Worm (Caenorhabditis elegans) whole organism, L1 larva: ENCODE data around the gene F56C9.8.
A peak's percentile ranks its signal among the peaks of the same experiment; 100 is the strongest.

Experiments
- C04F5.9 ChIP-seq: sonication (generic microtip); optimal IDR thresholded peaks from 2 replicates; lab custom pipeline; 2016; ENCODE audit warnings: missing genetic modification characterization, missing compliant biosample characterization
- C16A3.4 ChIP-seq: fragments of 150-350 bp; optimal IDR thresholded peaks from 2 replicates; lab custom pipeline; 2014; ENCODE audit warnings: missing biosample characterization, missing genetic modification characterization
- C34B4.2 ChIP-seq: sonication (generic microtip); optimal IDR thresholded peaks from 2 replicates; lab custom pipeline; 2017; ENCODE audit warnings: mild to moderate bottlenecking, missing genetic modification characterization, missing compliant biosample characterization
- Y116A8C.19 ChIP-seq: sonication (generic microtip); optimal IDR thresholded peaks from 2 replicates; lab custom pipeline; 2016; ENCODE audit warnings: missing compliant biosample characterization, missing genetic modification characterization, borderline replicate concordance
- blmp-1 ChIP-seq: fragments of 150-350 bp; optimal IDR thresholded peaks from 2 replicates; lab custom pipeline; 2014; ENCODE audit warnings: missing biosample characterization, missing genetic modification characterization
- ceh-82 ChIP-seq, 3 experiments: fragments of 150-350 bp in 1 of 3; sonication (generic microtip) in 2 of 3; optimal IDR thresholded peaks; 2 replicates each; lab custom pipeline; 2014 to 2017; ENCODE audit warnings: missing biosample characterization in 3 of 3, missing genetic modification characterization in 3 of 3
- ceh-90 ChIP-seq: sonication (generic microtip); optimal IDR thresholded peaks from 2 replicates; lab custom pipeline; 2016; ENCODE audit warnings: missing genetic modification characterization, missing compliant biosample characterization
- ces-1 ChIP-seq: fragments of 150-350 bp; optimal IDR thresholded peaks from 2 replicates; lab custom pipeline; 2014; ENCODE audit warnings: missing biosample characterization, missing genetic modification reagents, missing genetic modification characterization
- dsc-1 ChIP-seq: sonication (generic microtip); optimal IDR thresholded peaks from 2 replicates; lab custom pipeline; 2016; ENCODE audit warnings: mild to moderate bottlenecking, missing genetic modification characterization, missing compliant biosample characterization
- efl-1 ChIP-seq, 4 experiments: fragments of 150-350 bp; optimal IDR thresholded peaks in 3 of 4; peaks in 1 of 4; 1 replicate in 1 of 4; 2 replicates in 3 of 4; lab custom pipeline; 2014; ENCODE audit warnings: missing biosample characterization in 2 of 4, missing genetic modification characterization in 2 of 4, missing genetic modification reagents in 2 of 4
- egl-27 ChIP-seq, 2 experiments: fragments of 150-350 bp in 1 of 2; sonication (generic microtip); optimal IDR thresholded peaks; 3 replicates each; lab custom pipeline; 2017 to 2018; ENCODE audit warnings: missing biosample characterization in 2 of 2, missing genetic modification characterization in 2 of 2, missing genetic modification reagents in 2 of 2
- elt-2 ChIP-seq: sonication (generic microtip); optimal IDR thresholded peaks from 2 replicates; lab custom pipeline; 2016; ENCODE audit warnings: missing genetic modification characterization, mild to moderate bottlenecking, inconsistent platforms, missing compliant biosample characterization, missing genetic modification reagents
- elt-3 ChIP-seq, 6 experiments: fragments of 150-350 bp in 1 of 6; sonication (generic microtip); optimal IDR thresholded peaks; 2 replicates each; lab custom pipeline; 2017 to 2018; ENCODE audit warnings: missing biosample characterization in 6 of 6, missing genetic modification characterization in 6 of 6, inconsistent platforms in 1 of 6
- fos-1 ChIP-seq: fragments of 150-350 bp; optimal IDR thresholded peaks from 2 replicates; lab custom pipeline; 2014; ENCODE audit warnings: missing biosample characterization, missing genetic modification characterization
- grh-1 ChIP-seq: fragments of 200-800 bp; sonication (Bioruptor generic); IDR thresholded peaks from 2 replicates; pipeline ENCODE4 v1.3.6; 2022; ENCODE audit warnings: missing genetic modification reagents, missing genetic modification characterization, missing compliant biosample characterization
- hpl-2 ChIP-seq: fragments of 150-350 bp; optimal IDR thresholded peaks from 2 replicates; lab custom pipeline; 2014; ENCODE audit warnings: missing biosample characterization, missing genetic modification reagents, missing genetic modification characterization
- jun-1 ChIP-seq: fragments of 150-350 bp; optimal IDR thresholded peaks from 2 replicates; lab custom pipeline; 2014; ENCODE audit warnings: missing biosample characterization, missing genetic modification reagents, missing genetic modification characterization
- lin-13 ChIP-seq: fragments of 150-350 bp; optimal IDR thresholded peaks from 2 replicates; lab custom pipeline; 2014; ENCODE audit warnings: missing biosample characterization, missing genetic modification reagents, missing genetic modification characterization
- lin-14 ChIP-seq: fragments of 200-800 bp; sonication (Bioruptor generic); optimal IDR thresholded peaks from 2 replicates; lab custom pipeline; 2018; ENCODE audit warnings: mild to moderate bottlenecking, missing genetic modification characterization, moderate library complexity, missing compliant biosample characterization
- lin-15B ChIP-seq: fragments of 150-350 bp; sonication (generic microtip); optimal IDR thresholded peaks from 3 replicates; lab custom pipeline; 2014; ENCODE audit warnings: missing biosample characterization, missing genetic modification characterization
- lin-39 ChIP-seq: fragments of 150-350 bp; optimal IDR thresholded peaks from 2 replicates; lab custom pipeline; 2014; ENCODE audit warnings: missing biosample characterization, missing genetic modification reagents, missing genetic modification characterization
- lir-3 ChIP-seq: sonication (generic microtip); optimal IDR thresholded peaks from 2 replicates; lab custom pipeline; 2016; ENCODE audit warnings: mild to moderate bottlenecking, missing genetic modification characterization, moderate library complexity, missing compliant biosample characterization; ENCODE audit not compliant: poor library complexity
- mdl-1 ChIP-seq, 2 experiments: fragments of 150-350 bp; optimal IDR thresholded peaks; 2 replicates each; lab custom pipeline; 2014 to 2017; ENCODE audit warnings: missing biosample characterization in 2 of 2, missing genetic modification characterization in 2 of 2, inconsistent platforms in 1 of 2
- mep-1 ChIP-seq: fragments of 150-350 bp; optimal IDR thresholded peaks from 2 replicates; lab custom pipeline; 2014; ENCODE audit warnings: missing biosample characterization, missing genetic modification characterization
- nhr-12 ChIP-seq: sonication (generic microtip); optimal IDR thresholded peaks from 2 replicates; lab custom pipeline; 2017; ENCODE audit warnings: missing biosample characterization, missing genetic modification characterization
- nhr-19 ChIP-seq: fragments of 200-800 bp; sonication (Bioruptor generic); conservative IDR thresholded peaks from 2 replicates; pipeline ENCODE4 v1.3.6; 2022; ENCODE audit warnings: missing genetic modification characterization, missing compliant biosample characterization
- nhr-237 ChIP-seq: fragments of 150-350 bp; optimal IDR thresholded peaks from 2 replicates; lab custom pipeline; 2014; ENCODE audit warnings: missing biosample characterization, missing genetic modification characterization
- nhr-47 ChIP-seq: sonication (generic microtip); optimal IDR thresholded peaks from 2 replicates; lab custom pipeline; 2016; ENCODE audit warnings: mild to moderate bottlenecking, missing genetic modification characterization, moderate library complexity, missing compliant biosample characterization
- nhr-71 ChIP-seq: sonication (generic microtip); optimal IDR thresholded peaks from 2 replicates; lab custom pipeline; 2016; ENCODE audit warnings: mild to moderate bottlenecking, missing genetic modification characterization, moderate library complexity, missing compliant biosample characterization
- nhr-76 ChIP-seq: sonication (generic microtip); optimal IDR thresholded peaks from 2 replicates; lab custom pipeline; 2017; ENCODE audit warnings: missing biosample characterization, missing genetic modification characterization
- nhr-85 ChIP-seq: sonication (generic microtip); peaks from one replicate; lab custom pipeline; 2016; ENCODE audit warnings: missing genetic modification characterization, inconsistent platforms, missing compliant biosample characterization
- nhr-90 ChIP-seq: sonication (generic microtip); optimal IDR thresholded peaks from 2 replicates; lab custom pipeline; 2016; ENCODE audit warnings: mild to moderate bottlenecking, missing genetic modification characterization, missing compliant biosample characterization; ENCODE audit not compliant: poor library complexity
- pqm-1 ChIP-seq: sonication (generic microtip); optimal IDR thresholded peaks from 3 replicates; lab custom pipeline; 2017; ENCODE audit warnings: missing biosample characterization, missing genetic modification characterization
- rnt-1 ChIP-seq: sonication (generic microtip); optimal IDR thresholded peaks from 2 replicates; lab custom pipeline; 2016; ENCODE audit warnings: mild to moderate bottlenecking, missing genetic modification characterization, moderate library complexity, missing compliant biosample characterization
- skn-1 ChIP-seq: fragments of 150-350 bp; optimal IDR thresholded peaks from 2 replicates; lab custom pipeline; 2014; ENCODE audit warnings: missing biosample characterization, missing genetic modification characterization
- snu-23 ChIP-seq: sonication (generic microtip); optimal IDR thresholded peaks from 2 replicates; lab custom pipeline; 2016; ENCODE audit warnings: missing genetic modification characterization, missing compliant biosample characterization
- tbx-2 ChIP-seq: sonication (generic microtip); optimal IDR thresholded peaks from 2 replicates; lab custom pipeline; 2016; ENCODE audit warnings: missing genetic modification characterization, missing compliant biosample characterization
- tlp-1 ChIP-seq: fragments of 150-350 bp; optimal IDR thresholded peaks from 2 replicates; lab custom pipeline; 2014; ENCODE audit warnings: missing biosample characterization, missing genetic modification characterization
- unc-86 ChIP-seq: sonication (generic microtip); optimal IDR thresholded peaks from 2 replicates; lab custom pipeline; 2016; ENCODE audit warnings: missing genetic modification characterization, missing compliant biosample characterization
- unc-98 ChIP-seq: fragments of 200-800 bp; sonication (Bioruptor generic); IDR thresholded peaks from 2 replicates; pipeline ENCODE4 v1.3.6; 2022; ENCODE audit warnings: missing genetic modification characterization, missing compliant biosample characterization
- vab-15 ChIP-seq: sonication (generic microtip); optimal IDR thresholded peaks from 2 replicates; lab custom pipeline; 2017; ENCODE audit warnings: missing genotype, mild to moderate bottlenecking, missing genetic modification characterization, missing compliant biosample characterization
- zip-4 ChIP-seq: fragments of 200-800 bp; sonication (Bioruptor generic); optimal IDR thresholded peaks from 2 replicates; lab custom pipeline; 2018; ENCODE audit warnings: mild to moderate bottlenecking, missing genetic modification characterization, moderate library complexity, missing compliant biosample characterization
- ztf-11 ChIP-seq, 2 experiments: sonication (generic microtip); optimal IDR thresholded peaks; 2 replicates each; lab custom pipeline; 2016 to 2017; ENCODE audit warnings: missing genetic modification characterization in 2 of 2, missing biosample characterization in 1 of 2, missing compliant biosample characterization in 1 of 2
- ztf-4 ChIP-seq: fragments of 150-350 bp; optimal IDR thresholded peaks from 2 replicates; lab custom pipeline; 2014; ENCODE audit warnings: missing biosample characterization, missing genetic modification characterization

F56C9.8 gene

DNA sequence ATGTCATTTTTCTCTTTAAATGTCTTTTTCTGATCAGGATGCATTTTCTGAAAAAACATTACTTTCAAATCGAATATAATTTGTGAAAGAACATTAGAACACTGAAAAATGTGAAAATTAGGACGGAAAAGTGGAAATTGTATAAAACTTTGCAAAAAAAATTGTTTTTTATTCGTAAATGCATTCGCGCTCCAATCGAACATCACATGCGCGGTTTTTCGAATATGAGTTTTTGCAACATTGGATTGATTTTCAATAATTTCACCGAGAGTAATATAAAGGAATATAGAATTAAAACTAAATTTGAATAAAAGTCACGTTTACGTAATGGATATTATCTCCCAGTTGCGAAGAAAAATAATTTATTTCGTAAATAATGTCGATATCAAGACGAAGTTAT, 42.1 kb downstream of the F56C9.8 start, which contains the start of the genes spot-1 and B0361.11 (continued):
- peak; percentile 41 for TF ChIP-seq lir-3 (tag; lab: Kevin White, UChicago)
- TF ChIP-seq rnt-1 = peak; percentile 76
- TF ChIP-seq nhr-71 (tag; lab: Kevin White, UChicago) = peak; percentile 79
- TF ChIP-seq jun-1 = peak; percentile 32
- peak; percentile 81 for TF ChIP-seq snu-23 (GFP tag; lab: Kevin White, UChicago)
- TF ChIP-seq nhr-19 (GFP tag; lab: Robert Waterston, UW) = peak; percentile 68
- no peak for TF ChIP-seq pqm-1 (tag; lab: Kevin White, UChicago)
- peak; percentile 77 for TF ChIP-seq nhr-47 (tag; lab: Kevin White, UChicago)
- no peak for TF ChIP-seq ceh-90 (tag; lab: Kevin White, UChicago)
- TF ChIP-seq Y116A8C.19 (tag; lab: Kevin White, UChicago) = no peak
- peak; percentile 55 for TF ChIP-seq mep-1 (tag; lab: Kevin White, UChicago)
- TF ChIP-seq ztf-4 (tag; lab: Kevin White, UChicago) = no peak
- TF ChIP-seq elt-3 (tag; optimal IDR thresholded peaks at IDR 0.05; lab: Kevin White, UChicago) = peak in 2 of 6 experiments; percentile 31 to 50
- peak; percentile 72 for TF ChIP-seq C16A3.4 (tag; lab: Kevin White, UChicago)
- peak; percentile 52 for TF ChIP-seq nhr-90
- TF ChIP-seq efl-1 (optimal IDR thresholded peaks at IDR 0.05; lab: Kevin White, UChicago) = peak; percentile 79 to 97
- TF ChIP-seq efl-1 (GFP tag; optimal IDR thresholded peaks at IDR 0.05 in 1 of 2; lab: Kevin White, UChicago) = peak; percentile 97 to 100
- TF ChIP-seq lin-39 (tag; lab: Kevin White, UChicago) = peak; percentile 27
- no peak for TF ChIP-seq hpl-2 (GFP tag; lab: Kevin White, UChicago)
- TF ChIP-seq dsc-1 (tag; lab: Kevin White, UChicago) = peak; percentile 67
- TF ChIP-seq vab-15 (tag; lab: Kevin White, UChicago) = no peak
- TF ChIP-seq C34B4.2 = no peak
- TF ChIP-seq lin-15B (tag; lab: Kevin White, UChicago) = peak; percentile 53
- TF ChIP-seq zip-4 (GFP tag; lab: Kevin White, UChicago) = no peak
- TF ChIP-seq nhr-85 = peak; percentile 83
- peak; percentile 18 for TF ChIP-seq fos-1 (tag; lab: Kevin White, UChicago)
- peak; percentile 53 for TF ChIP-seq lin-13 (GFP tag; lab: Kevin White, UChicago)
- peak; percentile 69 for TF ChIP-seq tbx-2 (tag; lab: Kevin White, UChicago)
- peak; percentile 31 for TF ChIP-seq C04F5.9
- TF ChIP-seq nhr-237 (tag; lab: Kevin White, UChicago) = no peak
- TF ChIP-seq tlp-1 (tag; lab: Kevin White, UChicago) = no peak
- TF ChIP-seq ces-1 (GFP tag; lab: Kevin White, UChicago) = no peak
- TF ChIP-seq skn-1 (tag; lab: Kevin White, UChicago) = peak; percentile 25
- TF ChIP-seq egl-27 (tag; optimal IDR thresholded peaks at IDR 0.05; lab: Kevin White, UChicago) = no peak
- peak; percentile 62 for TF ChIP-seq lin-14
- TF ChIP-seq unc-86 (tag; lab: Kevin White, UChicago) = peak; percentile 31
- no peak for TF ChIP-seq nhr-76 (tag; lab: Kevin White, UChicago)
- TF ChIP-seq mdl-1 (tag; optimal IDR thresholded peaks at IDR 0.05; lab: Kevin White, UChicago) = peak in 1 of 2 experiments; percentile 11
- TF ChIP-seq nhr-12 (tag; lab: Kevin White, UChicago) = no peak
- peak; percentile 19 for TF ChIP-seq elt-2 (tag; lab: Kevin White, UChicago)
- TF ChIP-seq ztf-11 (tag; optimal IDR thresholded peaks at IDR 0.05; lab: Kevin White, UChicago) = no peak
- TF ChIP-seq unc-98 = no peak
- TF ChIP-seq grh-1 (GFP tag; lab: Robert Waterston, UW) = peak; percentile 43
- peak; percentile 55 for TF ChIP-seq blmp-1 (tag; lab: Kevin White, UChicago)
- TF ChIP-seq ceh-82 (tag; optimal IDR thresholded peaks at IDR 0.05; lab: Kevin White, UChicago) = peak; percentile 23 to 58 (median 50)
